Fruit fly (Drosophila melanogaster): ENCODE data around the gene CG1421.

CG1421 gene

dm6 chr2L:21881504-21882124 is 21.2 kb upstream of the CG1421 start:
- TF ChIP-seq Mio (GFP tag; optimal IDR thresholded peaks at IDR 0.05) (no peak), rgr (GFP tag; optimal IDR thresholded peaks at IDR 0.05) (peak; percentile 14), foxo (GFP tag; optimal IDR thresholded peaks at IDR 0.05) (peak in 1 of 2 experiments; percentile 50), ey (GFP tag; optimal IDR thresholded peaks at IDR 0.05) (peak; percentile 3), CG32264 (GFP tag; optimal IDR thresholded peaks at IDR 0.05) (no peak), Sp1 (GFP tag; optimal IDR thresholded peaks at IDR 0.05) (peak; percentile 43), h (GFP tag; optimal IDR thresholded peaks at IDR 0.05) (peak; percentile 54), HLH106 (tag; optimal IDR thresholded peaks at IDR 0.05) (peak; percentile 58), woc (GFP tag; optimal IDR thresholded peaks at IDR 0.05) (peak; percentile 72), fru (GFP tag; optimal IDR thresholded peaks at IDR 0.05) (peak; percentile 31), OdsH (GFP tag; optimal IDR thresholded peaks at IDR 0.05) (peak; percentile 43), pan (optimal IDR thresholded peaks at IDR 0.05) (peak; percentile 35), N (GFP tag; optimal IDR thresholded peaks at IDR 0.05) (no peak), tai (GFP tag; optimal IDR thresholded peaks at IDR 0.05) (no peak), Hr78 (GFP tag; optimal IDR thresholded peaks at IDR 0.05) (no peak)

DNA sequence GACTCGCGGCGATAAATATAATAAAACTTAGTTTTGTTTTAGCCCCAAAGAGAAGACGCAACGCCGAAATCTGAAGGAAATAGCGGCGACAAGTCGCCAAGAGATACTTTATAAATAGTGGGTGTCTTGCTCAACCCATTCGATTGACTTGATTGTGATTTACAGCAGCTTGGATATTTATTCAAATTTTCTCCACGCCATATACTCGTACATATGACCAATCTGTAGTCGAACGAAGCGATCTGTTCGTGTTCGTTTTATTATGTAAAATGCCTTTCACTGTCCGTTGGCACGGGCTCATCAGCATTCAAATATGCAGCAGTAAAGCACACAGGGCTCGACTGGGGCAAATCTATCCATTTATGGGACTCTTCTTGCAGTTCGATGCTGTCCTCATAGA is 17.3 kb upstream of the CG1421 start:
- TF ChIP-seq CG32264 (GFP tag; optimal IDR thresholded peaks at IDR 0.05) (no peak), GATAd (GFP tag; optimal IDR thresholded peaks at IDR 0.05) (no peak)

dm6 chr2L:21886260-21886659 is 16.5 kb upstream of the CG1421 start:
- TF ChIP-seq pan (optimal IDR thresholded peaks at IDR 0.05), result no peak
- TF ChIP-seq foxo (GFP tag; optimal IDR thresholded peaks at IDR 0.05), result no peak
- TF ChIP-seq Mio (GFP tag; optimal IDR thresholded peaks at IDR 0.05), result no peak
- TF ChIP-seq CG32264 (GFP tag; optimal IDR thresholded peaks at IDR 0.05), result no peak
- TF ChIP-seq sv (GFP tag; optimal IDR thresholded peaks at IDR 0.05), result no peak
- no peak for TF ChIP-seq N (GFP tag; optimal IDR thresholded peaks at IDR 0.05)
- TF ChIP-seq CG9705 (GFP tag; optimal IDR thresholded peaks at IDR 0.05), result no peak
- no peak for TF ChIP-seq usp (GFP tag; optimal IDR thresholded peaks at IDR 0.05)
- TF ChIP-seq h (GFP tag; optimal IDR thresholded peaks at IDR 0.05), result no peak
- TF ChIP-seq OdsH (GFP tag; optimal IDR thresholded peaks at IDR 0.05), result no peak
- no peak for TF ChIP-seq CrebA (GFP tag; optimal IDR thresholded peaks at IDR 0.05; ENCODE audit: borderline replicate concordance)
- no peak for TF ChIP-seq woc (GFP tag; optimal IDR thresholded peaks at IDR 0.05)

- TF ChIP-seq Hr83 (GFP tag; optimal IDR thresholded peaks at IDR 0.05; ENCODE audit: poor library complexity, severe bottlenecking) (no peak), OdsH (GFP tag; optimal IDR thresholded peaks at IDR 0.05) (no peak), h (GFP tag; optimal IDR thresholded peaks at IDR 0.05) (no peak)
Measured at dm6 chr2L:21887582-21887981, 15.2 kb upstream of the CG1421 start.

dm6 chr2L:21890205-21890604 is 12.6 kb upstream of the CG1421 start:
- no peak for TF ChIP-seq woc (GFP tag; optimal IDR thresholded peaks at IDR 0.05)
- no peak for TF ChIP-seq rgr (GFP tag; optimal IDR thresholded peaks at IDR 0.05)
- no peak for TF ChIP-seq Mio (GFP tag; optimal IDR thresholded peaks at IDR 0.05)
- TF ChIP-seq Hnf4 (GFP tag; optimal IDR thresholded peaks at IDR 0.05), result no peak
- no peak for TF ChIP-seq tai (GFP tag; optimal IDR thresholded peaks at IDR 0.05)
- TF ChIP-seq CrebA (GFP tag; optimal IDR thresholded peaks at IDR 0.05; ENCODE audit: borderline replicate concordance), result no peak
- no peak for TF ChIP-seq sv (GFP tag; optimal IDR thresholded peaks at IDR 0.05)
- TF ChIP-seq usp (GFP tag; optimal IDR thresholded peaks at IDR 0.05), result no peak
- TF ChIP-seq brk (GFP tag; optimal IDR thresholded peaks at IDR 0.05), result no peak
- TF ChIP-seq dsf (GFP tag; optimal IDR thresholded peaks at IDR 0.05; ENCODE audit: borderline replicate concordance), result no peak
- TF ChIP-seq OdsH (GFP tag; optimal IDR thresholded peaks at IDR 0.05), result no peak
- no peak for TF ChIP-seq Dif (GFP tag; optimal IDR thresholded peaks at IDR 0.05; ENCODE audit: partially characterized antibody)
- TF ChIP-seq pan (optimal IDR thresholded peaks at IDR 0.05), result no peak
- no peak for TF ChIP-seq Dfd (GFP tag; optimal IDR thresholded peaks at IDR 0.05)
- TF ChIP-seq lola (GFP tag; optimal IDR thresholded peaks at IDR 0.05), result no peak
- TF ChIP-seq N (GFP tag; optimal IDR thresholded peaks at IDR 0.05), result no peak
- TF ChIP-seq Sp1 (GFP tag; optimal IDR thresholded peaks at IDR 0.05), result no peak
- TF ChIP-seq Rel (GFP tag; optimal IDR thresholded peaks at IDR 0.05), result no peak
- no peak for TF ChIP-seq Rel (tag; optimal IDR thresholded peaks at IDR 0.05)
- TF ChIP-seq fru (GFP tag; optimal IDR thresholded peaks at IDR 0.05), result no peak

DNA sequence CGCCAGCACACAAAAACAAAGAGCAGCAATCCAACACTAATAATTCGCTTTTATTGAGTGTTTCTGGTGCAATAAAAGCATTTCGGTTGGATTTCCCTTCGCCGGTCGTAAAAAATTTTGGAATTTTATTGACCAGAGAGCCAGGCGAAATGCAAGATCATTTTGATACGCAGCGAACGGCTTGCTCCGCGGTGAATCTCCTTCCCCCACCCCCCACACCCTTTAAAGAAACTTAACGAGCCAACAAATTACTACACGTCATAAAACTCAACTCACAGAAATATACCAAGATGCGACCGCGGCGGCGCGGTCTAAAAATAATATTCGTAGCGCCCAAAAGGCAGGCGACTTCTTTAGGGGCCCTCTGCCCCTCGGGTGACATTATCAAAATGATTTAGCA is 6.7 kb upstream of the CG1421 start:
- TF ChIP-seq Abd-B (GFP tag; optimal IDR thresholded peaks at IDR 0.05) (no peak), brk (GFP tag; optimal IDR thresholded peaks at IDR 0.05) (no peak), CG32264 (GFP tag; optimal IDR thresholded peaks at IDR 0.05) (no peak), foxo (GFP tag; optimal IDR thresholded peaks at IDR 0.05) (no peak), psq (GFP tag; optimal IDR thresholded peaks at IDR 0.05) (no peak), usp (GFP tag; optimal IDR thresholded peaks at IDR 0.05) (no peak), dmrt93B (GFP tag; optimal IDR thresholded peaks at IDR 0.05) (no peak), br (GFP tag; optimal IDR thresholded peaks at IDR 0.05) (no peak), Myc (optimal IDR thresholded peaks at IDR 0.05) (no peak), Hr78 (GFP tag; optimal IDR thresholded peaks at IDR 0.05) (no peak), h (GFP tag; optimal IDR thresholded peaks at IDR 0.05) (no peak)

All from whole organism, wandering third instar larva.